Fruit fly (Drosophila melanogaster): ENCODE data around the gene Uch.

The Uch gene

DNA sequence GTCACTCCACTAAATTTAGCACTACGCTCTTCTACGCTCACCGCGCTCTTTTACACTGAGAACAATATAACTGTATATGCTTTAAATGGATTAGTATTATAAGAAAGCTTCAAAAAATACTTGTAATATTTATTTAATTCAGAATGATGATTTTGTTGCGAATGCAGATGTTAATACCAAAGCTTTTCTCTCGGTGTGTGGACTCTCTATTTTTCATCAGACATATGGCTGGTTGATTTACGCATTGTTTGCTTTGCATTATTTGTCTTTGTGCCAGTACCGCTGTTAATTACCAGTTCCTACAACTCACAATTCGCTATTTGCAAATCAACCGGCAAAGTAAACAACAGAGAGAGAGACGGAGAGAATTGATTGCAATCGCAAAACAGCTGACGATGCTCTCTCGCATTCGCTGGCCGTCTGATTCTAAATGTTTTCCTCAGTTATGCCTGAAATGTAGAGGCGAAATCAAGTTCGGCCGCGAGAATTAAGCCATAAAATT lies 7.7 kb upstream of the Uch start (continued):
- TF ChIP-seq Dp (GFP tag; optimal IDR thresholded peaks at IDR 0.05) (peak; percentile 10), CG34422 (GFP tag; IDR thresholded peaks at IDR 0.05) (peak; percentile 99), CG10267 (tag; optimal IDR thresholded peaks at IDR 0.05) (peak; percentile 91), CG10209 (GFP tag; optimal IDR thresholded peaks at IDR 0.05) (peak; percentile 98), rib (GFP tag; IDR thresholded peaks at IDR 0.05) (peak; percentile 99), ab (GFP tag; optimal IDR thresholded peaks at IDR 0.05) (peak; percentile 93), Oli (tag; optimal IDR thresholded peaks at IDR 0.05) (peak; percentile 96), Vsx1 (GFP tag; optimal IDR thresholded peaks at IDR 0.05) (peak; percentile 85), nerfin-1 (tag; optimal IDR thresholded peaks at IDR 0.05) (peak; percentile 88), ap (GFP tag; IDR thresholded peaks at IDR 0.05) (peak; percentile 97), Atf-2 (GFP tag; optimal IDR thresholded peaks at IDR 0.05) (peak; percentile 94), Eip74EF (GFP tag; optimal IDR thresholded peaks at IDR 0.05) (peak in 1 of 2 experiments; percentile 92), klu (GFP tag; IDR thresholded peaks at IDR 0.05) (peak; percentile 95), wor (GFP tag; IDR thresholded peaks at IDR 0.05) (peak; percentile 92), CG15269 (tag; optimal IDR thresholded peaks at IDR 0.05) (peak; percentile 99), fd96Cb (tag; optimal IDR thresholded peaks at IDR 0.05) (peak; percentile 93), CG30020 (tag; optimal IDR thresholded peaks at IDR 0.05) (peak; percentile 76), Dip2 (GFP tag; IDR thresholded peaks at IDR 0.05) (peak; percentile 67; the same call in 1 of the 2 replicates), hth (optimal IDR thresholded peaks at IDR 0.05) (no peak), CG30431 (GFP tag; optimal IDR thresholded peaks at IDR 0.05) (peak; percentile 91), D19A (tag; optimal IDR thresholded peaks at IDR 0.05) (peak; percentile 89), mam (GFP tag; optimal IDR thresholded peaks at IDR 0.05) (peak; percentile 96), repo (GFP tag; optimal IDR thresholded peaks at IDR 0.05) (peak; percentile 88), tio (GFP tag; optimal IDR thresholded peaks at IDR 0.05) (peak; percentile 97), Lpt (GFP tag; optimal IDR thresholded peaks at IDR 0.05) (no peak), CG13894 (tag; optimal IDR thresholded peaks at IDR 0.05) (peak; percentile 94), Antp (GFP tag; optimal IDR thresholded peaks at IDR 0.05) (peak; percentile 85), CG8944 (GFP tag; optimal IDR thresholded peaks at IDR 0.05) (peak; percentile 94), H2.0 (GFP tag; IDR thresholded peaks at IDR 0.05) (peak; percentile 98), bsh (GFP tag; optimal IDR thresholded peaks at IDR 0.05) (peak; percentile 95 to 96), Six4 (GFP tag; optimal IDR thresholded peaks at IDR 0.05) (peak; percentile 92), CG31365 (tag; optimal IDR thresholded peaks at IDR 0.05) (peak; percentile 86), insv (GFP tag; optimal IDR thresholded peaks at IDR 0.05) (peak in 1 of 2 experiments; percentile 57), onecut (GFP tag; IDR thresholded peaks at IDR 0.05) (peak; percentile 92), Spps (tag; optimal IDR thresholded peaks at IDR 0.05) (peak; percentile 85), CG4820 (GFP tag; optimal IDR thresholded peaks at IDR 0.05) (peak; percentile 93), NC2β (GFP tag; optimal IDR thresholded peaks at IDR 0.05) (peak; percentile 96), Tbp (GFP tag; optimal IDR thresholded peaks at IDR 0.05) (no peak), ash1 (GFP tag; optimal IDR thresholded peaks at IDR 0.05) (peak; percentile 76), YL-1 (GFP tag; optimal IDR thresholded peaks at IDR 0.05) (peak; percentile 66), sens (GFP tag) (peak; percentile 99), cas (GFP tag; IDR thresholded peaks at IDR 0.05) (peak; percentile 95), odd (GFP tag; optimal IDR thresholded peaks at IDR 0.05) (peak; percentile 95), CG2116 (GFP tag; optimal IDR thresholded peaks at IDR 0.05) (peak; percentile 89), zf30C (GFP tag; optimal IDR thresholded peaks at IDR 0.05) (peak; percentile 85), CrebB (tag; optimal IDR thresholded peaks at IDR 0.05) (peak; percentile 98), CG4617 (GFP tag; optimal IDR thresholded peaks at IDR 0.05; ENCODE audit: borderline replicate concordance) (peak; percentile 77), CG10321 (GFP tag; IDR thresholded peaks at IDR 0.05) (peak; percentile 80), CG10462 (GFP tag; optimal IDR thresholded peaks at IDR 0.05) (peak; percentile 91), CG8089 (GFP tag; optimal IDR thresholded peaks at IDR 0.05) (peak; percentile 91), bowl (GFP tag; IDR thresholded peaks at IDR 0.05) (peak; percentile 95)
